Worm (Caenorhabditis elegans) whole organism, L1 larva: ENCODE results near the gene F59A1.12.

ENCODE experiments used
- ceh-82 ChIP-seq, 3 experiments: fragments of 150-350 bp in 1 of 3; sonication (generic microtip) in 2 of 3; optimal IDR thresholded peaks; 2 replicates each; lab custom pipeline; 2014 to 2017; ENCODE audit warnings: missing biosample characterization in 3 of 3, missing genetic modification characterization in 3 of 3
- ceh-88 ChIP-seq: fragments of 200-800 bp; sonication (Bioruptor generic); IDR thresholded peaks from 2 replicates; pipeline ENCODE4 v1.3.6; 2022; ENCODE audit warnings: missing genetic modification characterization, missing compliant biosample characterization
- mep-1 ChIP-seq: fragments of 150-350 bp; optimal IDR thresholded peaks from 2 replicates; lab custom pipeline; 2014; ENCODE audit warnings: missing biosample characterization, missing genetic modification characterization
- nhr-90 ChIP-seq: sonication (generic microtip); optimal IDR thresholded peaks from 2 replicates; lab custom pipeline; 2016; ENCODE audit warnings: mild to moderate bottlenecking, missing genetic modification characterization, missing compliant biosample characterization; ENCODE audit not compliant: poor library complexity
- pqm-1 ChIP-seq: sonication (generic microtip); optimal IDR thresholded peaks from 3 replicates; lab custom pipeline; 2017; ENCODE audit warnings: missing biosample characterization, missing genetic modification characterization

ce11 chrV:17684857-17685256 lies 17.3 kb upstream of the F59A1.12 start, which contains the start of the genes F59A1.16 and F59A1.6:
- TF ChIP-seq pqm-1 (tag; lab: Kevin White, UChicago) (no peak), ceh-88 (GFP tag; lab: Robert Waterston, UW) (no peak), ceh-82 (tag; optimal IDR thresholded peaks at IDR 0.05; lab: Kevin White, UChicago) (no peak), nhr-90 (no peak), mep-1 (tag; lab: Kevin White, UChicago) (no peak)
